Worm (Caenorhabditis elegans) whole organism, L2 larva: Measurements from ENCODE around the gene Y53F4B.20.

Experiments
- Y55F3AM.14 ChIP-seq: fragments of 200-800 bp; sonication (Bioruptor generic); optimal IDR thresholded peaks from 2 replicates; lab custom pipeline; 2018; ENCODE audit warnings: mild to moderate bottlenecking, missing genetic modification characterization, missing compliant biosample characterization
- ama-1 ChIP-seq: fragments of 150-350 bp; optimal IDR thresholded peaks from 2 replicates; lab custom pipeline; 2018; ENCODE audit warnings: inconsistent platforms
- ceh-82 ChIP-seq: fragments of 150-350 bp; optimal IDR thresholded peaks from 2 replicates; lab custom pipeline; 2014; ENCODE audit warnings: missing biosample characterization, missing genetic modification characterization
- lin-13 ChIP-seq: fragments of 150-350 bp; optimal IDR thresholded peaks from 2 replicates; lab custom pipeline; 2014; ENCODE audit warnings: missing biosample characterization, missing genetic modification reagents, missing genetic modification characterization
- mdl-1 ChIP-seq, 2 experiments: fragments of 150-350 bp in 1 of 2; sonication (generic microtip) in 1 of 2; optimal IDR thresholded peaks; 2 replicates each; lab custom pipeline; 2017; ENCODE audit warnings: missing biosample characterization in 2 of 2, missing genetic modification characterization in 2 of 2
- nhr-11 ChIP-seq: fragments of 150-350 bp; optimal IDR thresholded peaks from 2 replicates; lab custom pipeline; 2014; ENCODE audit warnings: missing biosample characterization, missing genetic modification characterization
- nhr-12 ChIP-seq: fragments of 150-350 bp; optimal IDR thresholded peaks from 2 replicates; lab custom pipeline; 2014; ENCODE audit warnings: missing biosample characterization, missing genetic modification characterization
- nhr-23 ChIP-seq: fragments of 150-350 bp; optimal IDR thresholded peaks from 2 replicates; lab custom pipeline; 2014; ENCODE audit warnings: missing biosample characterization, missing genetic modification reagents, missing genetic modification characterization
- nhr-25 ChIP-seq: fragments of 150-350 bp; sonication (generic microtip); optimal IDR thresholded peaks from 3 replicates; lab custom pipeline; 2014; ENCODE audit warnings: missing biosample characterization, missing genetic modification characterization
- zag-1 ChIP-seq: fragments of 150-350 bp; optimal IDR thresholded peaks from 2 replicates; lab custom pipeline; 2014; ENCODE audit warnings: missing biosample characterization, missing genetic modification characterization

DNA sequence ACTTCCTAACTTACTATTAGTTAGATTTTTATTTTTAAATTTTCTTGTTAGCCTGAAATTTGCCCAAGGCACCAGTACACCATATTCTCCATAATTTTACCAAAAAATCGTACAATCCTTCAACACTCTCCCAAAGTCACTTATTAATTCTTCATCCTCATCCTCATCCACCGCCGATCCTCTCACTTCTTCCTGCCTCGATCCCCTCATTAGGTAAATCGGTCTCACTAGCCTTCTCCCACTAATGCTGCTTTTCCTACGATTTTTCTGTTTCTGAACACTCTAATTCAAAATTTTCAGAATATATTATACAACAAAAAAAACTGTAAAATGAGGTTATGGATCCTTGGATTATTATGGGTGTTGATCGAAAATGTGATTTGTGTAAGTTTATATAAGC is 51.6 kb downstream of the Y53F4B.20 start, which contains the start of gene Y53F4B.25:
- TF ChIP-seq mdl-1 (tag; optimal IDR thresholded peaks at IDR 0.05; lab: Kevin White, UChicago) (no peak), nhr-23 (no peak), lin-13 (GFP tag; lab: Kevin White, UChicago) (no peak), zag-1 (tag; lab: Kevin White, UChicago) (no peak), Y55F3AM.14 (GFP tag; lab: Kevin White, UChicago) (no peak), nhr-11 (tag; lab: Kevin White, UChicago) (no peak), nhr-12 (tag; lab: Kevin White, UChicago) (no peak), ama-1 (lab: Kevin White, UChicago) (no peak), nhr-25 (no peak), ceh-82 (no peak)
